Worm (Caenorhabditis elegans): ENCODE data around the gene pxn-1.
A peak's percentile ranks its signal among the peaks of the same experiment; 100 is the strongest.

pxn-1 gene

ce11 chrV:8494260-8494939 lies at the start of gene pxn-1:
Gene pxn-1 (plus strand): TSS chrV:8494889.
- TF ChIP-seq rnt-1 (tag; optimal IDR thresholded peaks at IDR 0.05) = no peak
- TF ChIP-seq odd-2 (tag; optimal IDR thresholded peaks at IDR 0.05) = no peak
- TF ChIP-seq ceh-6 (GFP tag; optimal IDR thresholded peaks at IDR 0.05) = no peak
- no peak for TF ChIP-seq nfya-1 (tag; optimal IDR thresholded peaks at IDR 0.05)
- TF ChIP-seq madf-2 (tag; optimal IDR thresholded peaks at IDR 0.05) = no peak
- no peak for TF ChIP-seq sdc-2 (tag; optimal IDR thresholded peaks at IDR 0.05)

ce11 chrV:8445636-8446035 lies 49.1 kb upstream of the pxn-1 start:
- no peak for TF ChIP-seq fkh-10 (GFP tag; optimal IDR thresholded peaks at IDR 0.05)
- peak; percentile 34 for TF ChIP-seq dve-1 (tag; optimal IDR thresholded peaks at IDR 0.05)

ce11 chrV:8447928-8448327 lies 46.8 kb upstream of the pxn-1 start, which contains the start of gene T23B12.5:
Gene T23B12.5 (minus strand): TSS chrV:8448028.
- TF ChIP-seq sox-4 (tag; optimal IDR thresholded peaks at IDR 0.05) (no peak), pat-9 (tag; optimal IDR thresholded peaks at IDR 0.05) (no peak), ceh-14 (tag; optimal IDR thresholded peaks at IDR 0.05) (no peak), unc-55 (GFP tag; optimal IDR thresholded peaks at IDR 0.05) (no peak)

- TF ChIP-seq sox-2 (GFP tag; IDR thresholded peaks at IDR 0.05) (no peak), hlh-30 (tag; optimal IDR thresholded peaks at IDR 0.05; ENCODE audit: insufficient read depth) (no peak), npax-4 (tag; optimal IDR thresholded peaks at IDR 0.05) (no peak), nfya-1 (tag; optimal IDR thresholded peaks at IDR 0.05) (no peak), C08G9.2 (tag; optimal IDR thresholded peaks at IDR 0.05) (no peak), hlh-15 (tag; optimal IDR thresholded peaks at IDR 0.05) (no peak)
Measured at ce11 chrV:8449241-8449640, 45.4 kb upstream of the pxn-1 start.

ce11 chrV:8450690-8451089 lies 44.0 kb upstream of the pxn-1 start:
- no peak for TF ChIP-seq ceh-30 (tag; optimal IDR thresholded peaks at IDR 0.05)
- no peak for TF ChIP-seq hlh-30 (tag; optimal IDR thresholded peaks at IDR 0.05; ENCODE audit: insufficient read depth)

ce11 chrV:8454995-8455446 lies 39.7 kb upstream of the pxn-1 start, which contains the start of gene T23B12.11:
Gene T23B12.11 (plus strand): TSS chrV:8455396.
- TF ChIP-seq T23F11.4 (GFP tag; optimal IDR thresholded peaks at IDR 0.05) = no peak
- TF ChIP-seq elt-4 (tag; optimal IDR thresholded peaks at IDR 0.05) = no peak

ce11 chrV:8460306-8460705 lies 34.4 kb upstream of the pxn-1 start, which contains the start of gene T23B12.6:
Gene T23B12.6 (minus strand): TSS chrV:8460419.
- TF ChIP-seq elt-4 (tag; optimal IDR thresholded peaks at IDR 0.05) (no peak), unc-3 (GFP tag; conservative IDR thresholded peaks at IDR 0.05) (no peak), unc-3 (tag; optimal IDR thresholded peaks at IDR 0.05) (no peak), Y22D7AL.16 (tag; optimal IDR thresholded peaks at IDR 0.05) (no peak), ceh-48 (tag; optimal IDR thresholded peaks at IDR 0.05) (no peak), pag-3 (tag; optimal IDR thresholded peaks at IDR 0.05; ENCODE audit: borderline replicate concordance) (no peak), ref-2 (tag; optimal IDR thresholded peaks at IDR 0.05) (no peak), nhr-232 (tag; optimal IDR thresholded peaks at IDR 0.05) (no peak), ama-1 (optimal IDR thresholded peaks at IDR 0.05) (no peak), hlh-13 (GFP tag; optimal IDR thresholded peaks at IDR 0.05) (no peak), ceh-31 (tag; optimal IDR thresholded peaks at IDR 0.05) (no peak), C08G9.2 (tag; optimal IDR thresholded peaks at IDR 0.05) (no peak), zip-5 (tag; optimal IDR thresholded peaks at IDR 0.05) (no peak)

Data from whole organism, late embryonic.